Fruit fly (Drosophila melanogaster): ENCODE data around the gene Lsd-2.

Gene Lsd-2

dm6 chrX:15021021-15021477 is 55.0 kb downstream of the Lsd-2 start (continued):
- TF ChIP-seq twi (tag; optimal IDR thresholded peaks at IDR 0.05) = peak; percentile 72
- no peak for TF ChIP-seq fd102C (GFP tag; optimal IDR thresholded peaks at IDR 0.05)
- TF ChIP-seq CG34224 (GFP tag; IDR thresholded peaks at IDR 0.05; ENCODE audit: partially characterized antibody) = no peak
- no peak for TF ChIP-seq CG1647 (GFP tag; optimal IDR thresholded peaks at IDR 0.05)
- TF ChIP-seq run (tag; optimal IDR thresholded peaks at IDR 0.05) = peak; percentile 76
- peak; percentile 40 for TF ChIP-seq CG6654 (GFP tag; optimal IDR thresholded peaks at IDR 0.05)
- no peak for TF ChIP-seq tup (GFP tag; optimal IDR thresholded peaks at IDR 0.05)
- TF ChIP-seq CG6683 (GFP tag; optimal IDR thresholded peaks at IDR 0.05) = peak; percentile 58
- TF ChIP-seq wdn (GFP tag; IDR thresholded peaks at IDR 0.05) = no peak
- peak; percentile 59 for TF ChIP-seq BtbVII (GFP tag; optimal IDR thresholded peaks at IDR 0.05)
- TF ChIP-seq CG18262 (tag; optimal IDR thresholded peaks at IDR 0.05) = peak; percentile 96
- peak; percentile 7 for TF ChIP-seq chn (GFP tag; optimal IDR thresholded peaks at IDR 0.05)
- TF ChIP-seq CG10366 (GFP tag; IDR thresholded peaks at IDR 0.05) = peak; percentile 77
- TF ChIP-seq Hand (GFP tag; optimal IDR thresholded peaks at IDR 0.05) = peak; percentile 45
- TF ChIP-seq CG4424 (GFP tag; optimal IDR thresholded peaks at IDR 0.05) = peak; percentile 86
- TF ChIP-seq CG13775 (GFP tag; optimal IDR thresholded peaks at IDR 0.05) = peak; percentile 75
- TF ChIP-seq crp (GFP tag; optimal IDR thresholded peaks at IDR 0.05) = peak in 1 of 2 experiments; percentile 13
- peak; percentile 83 for TF ChIP-seq zen (tag; optimal IDR thresholded peaks at IDR 0.05)
- TF ChIP-seq Mad (GFP tag; optimal IDR thresholded peaks at IDR 0.05) = peak; percentile 31
- peak in 1 of 2 experiments; percentile 88 for TF ChIP-seq Eip74EF (GFP tag; optimal IDR thresholded peaks at IDR 0.05)
- peak; percentile 44 for TF ChIP-seq CG30431 (GFP tag; optimal IDR thresholded peaks at IDR 0.05)
- peak; percentile 22 for TF ChIP-seq CG31388 (GFP tag; optimal IDR thresholded peaks at IDR 0.05)
- TF ChIP-seq sim (GFP tag; IDR thresholded peaks at IDR 0.05) = peak; percentile 42; the same call in 1 of the 2 replicates
- TF ChIP-seq CG11247 (GFP tag; IDR thresholded peaks at IDR 0.05) = 0 out of 2 replicates have a peak, but pooled peaks have one; percentile 35
- no peak for TF ChIP-seq CG7745 (tag; optimal IDR thresholded peaks at IDR 0.05)
- peak; percentile 43 for TF ChIP-seq sug (tag; optimal IDR thresholded peaks at IDR 0.05)
- peak; percentile 57 for TF ChIP-seq CG18764 (GFP tag; optimal IDR thresholded peaks at IDR 0.05)
- TF ChIP-seq mam (GFP tag; optimal IDR thresholded peaks at IDR 0.05) = no peak
- peak; percentile 71 for TF ChIP-seq Fer1 (GFP tag; optimal IDR thresholded peaks at IDR 0.05)
- no peak for TF ChIP-seq CG8089 (GFP tag; optimal IDR thresholded peaks at IDR 0.05)
- TF ChIP-seq chm (GFP tag; IDR thresholded peaks at IDR 0.05) = peak; percentile 66; the same call in 1 of the 2 replicates
- no peak for TF ChIP-seq Ets65A (GFP tag)
- peak; percentile 61; the same call in 1 of the 2 replicates for TF ChIP-seq CG14667 (GFP tag; IDR thresholded peaks at IDR 0.05)
- peak; percentile 84 for TF ChIP-seq Ptx1 (GFP tag; IDR thresholded peaks at IDR 0.05)
- TF ChIP-seq CG4328 (GFP tag; optimal IDR thresholded peaks at IDR 0.05) = peak; percentile 57
- TF ChIP-seq stc (GFP tag; IDR thresholded peaks at IDR 0.05) = peak; percentile 68
- TF ChIP-seq fd96Cb (tag; optimal IDR thresholded peaks at IDR 0.05) = peak; percentile 91
- TF ChIP-seq CG17912 (GFP tag; optimal IDR thresholded peaks at IDR 0.05) = no peak
- peak; percentile 75 for TF ChIP-seq CG8359 (GFP tag; optimal IDR thresholded peaks at IDR 0.05; ENCODE audit: borderline replicate concordance)
- TF ChIP-seq Abd-B (GFP tag; optimal IDR thresholded peaks at IDR 0.05) = peak; percentile 76
- no peak for TF ChIP-seq CG9876 (GFP tag; optimal IDR thresholded peaks at IDR 0.05)
- peak; percentile 15 for TF ChIP-seq ac (GFP tag; optimal IDR thresholded peaks at IDR 0.05)
- TF ChIP-seq CG18619 (GFP tag; optimal IDR thresholded peaks at IDR 0.05) = peak; percentile 68
- peak; percentile 80 for TF ChIP-seq lab (GFP tag; optimal IDR thresholded peaks at IDR 0.05)
- TF ChIP-seq CG10274 (GFP tag; optimal IDR thresholded peaks at IDR 0.05) = peak; percentile 22
- TF ChIP-seq CG33557 (GFP tag; optimal IDR thresholded peaks at IDR 0.05) = peak; percentile 82
- peak; percentile 92 for TF ChIP-seq gcm (GFP tag; optimal IDR thresholded peaks at IDR 0.05)
- peak; percentile 58 for TF ChIP-seq cwo (GFP tag; optimal IDR thresholded peaks at IDR 0.05)
- TF ChIP-seq CoRest (tag; optimal IDR thresholded peaks at IDR 0.05) = peak; percentile 91
